Worm (Caenorhabditis elegans): Measurements from ENCODE around the gene M01H9.4.

Gene M01H9.4

DNA sequence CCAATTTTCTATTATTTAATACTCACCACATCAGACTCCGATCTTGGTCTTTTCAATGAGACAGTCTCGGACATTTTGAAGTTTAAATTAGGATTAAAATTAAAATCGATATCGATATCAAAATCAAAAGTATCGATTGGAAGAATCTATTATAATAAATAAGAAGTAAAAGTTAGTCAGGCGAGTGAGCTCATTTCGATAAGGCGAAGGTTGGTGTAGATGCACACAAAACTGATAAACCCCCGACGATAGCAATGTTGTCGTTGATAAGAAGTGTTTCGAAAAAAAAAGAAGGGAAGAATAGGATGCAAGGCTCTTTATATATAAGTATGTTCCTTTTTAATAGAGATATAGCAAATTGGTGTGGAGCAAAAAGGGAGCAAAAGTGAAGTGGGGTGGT lies at the start of gene M01H9.4:
TSS of gene M01H9.4 (minus strand) at position 379 of the 400 bp plus-strand sequence.
- TF ChIP-seq hnd-1 (tag; optimal IDR thresholded peaks at IDR 0.05) (no peak), tbx-37 (GFP tag; conservative IDR thresholded peaks at IDR 0.05) (no peak), hmbx-1 (tag; optimal IDR thresholded peaks at IDR 0.05) (no peak), flt-1 (GFP tag; IDR thresholded peaks at IDR 0.05) (no peak)

DNA sequence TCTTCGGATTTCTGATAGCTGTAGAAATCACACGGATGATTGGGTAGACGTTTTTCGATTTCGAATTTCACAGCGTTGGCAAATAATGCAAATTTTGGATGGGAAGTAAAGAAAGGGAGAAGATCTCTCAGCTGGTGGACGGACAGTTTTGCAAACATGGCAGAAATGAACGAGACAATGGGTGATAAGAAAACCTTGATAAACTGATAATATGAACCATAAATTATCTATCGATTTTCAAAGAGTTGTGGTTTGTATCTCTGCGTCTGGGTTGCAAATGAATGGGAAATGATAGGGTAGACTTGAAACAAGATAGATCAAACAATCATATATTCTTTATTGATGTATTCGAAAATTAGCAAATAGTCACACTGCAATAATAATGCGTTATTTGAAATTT lies 47.5 kb upstream of the M01H9.4 start, which contains the start of gene ZK185.3:
TSS of gene ZK185.3 (minus strand) at position 263 of the 400 bp plus-strand sequence.
- TF ChIP-seq tbx-37 (GFP tag; conservative IDR thresholded peaks at IDR 0.05) (no peak), F13C5.2 (tag; optimal IDR thresholded peaks at IDR 0.05) (no peak), scrt-1 (GFP tag; IDR thresholded peaks at IDR 0.05) (no peak), hmbx-1 (tag; optimal IDR thresholded peaks at IDR 0.05) (no peak), ceh-36 (tag; optimal IDR thresholded peaks at IDR 0.05) (no peak), ets-7 (tag; optimal IDR thresholded peaks at IDR 0.05) (no peak), sea-1 (GFP tag; conservative IDR thresholded peaks at IDR 0.05) (no peak), pes-1 (GFP tag; IDR thresholded peaks at IDR 0.05) (no peak)

ce11 chrIV:4526724-4527123 lies 44.0 kb upstream of the M01H9.4 start:
- TF ChIP-seq tra-4 (tag; optimal IDR thresholded peaks at IDR 0.05) (no peak), ceh-36 (tag; optimal IDR thresholded peaks at IDR 0.05) (peak; percentile 72)

ce11 chrIV:4526028-4526427 lies 43.3 kb upstream of the M01H9.4 start:
- TF ChIP-seq scrt-1 (GFP tag; IDR thresholded peaks at IDR 0.05): no peak

DNA sequence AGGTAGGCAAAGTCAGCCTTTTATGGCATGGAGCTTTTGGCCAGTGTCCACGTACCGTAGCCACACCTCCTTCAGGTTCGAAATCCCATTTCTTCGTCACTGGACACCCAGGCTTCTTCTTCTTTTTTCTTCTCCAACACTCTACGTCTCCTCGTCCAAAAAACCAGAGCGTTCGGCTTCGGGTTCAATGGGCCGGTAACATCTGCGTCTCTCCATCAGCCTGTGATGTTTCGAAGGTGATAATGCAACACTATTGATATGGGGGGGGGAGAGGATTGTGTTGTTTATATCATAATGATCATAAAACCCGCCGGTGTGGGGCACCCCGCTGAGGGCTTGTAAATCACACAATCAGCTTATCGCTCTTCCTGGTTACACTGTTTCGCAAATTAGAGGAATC lies 42.2 kb upstream of the M01H9.4 start, which contains the start of gene ZK180.6:
TSS of gene ZK180.6 (minus strand) at position 101 of the 400 bp plus-strand sequence.
- TF ChIP-seq hnd-1 (tag; optimal IDR thresholded peaks at IDR 0.05) (no peak), hmbx-1 (tag; optimal IDR thresholded peaks at IDR 0.05) (no peak), F13C5.2 (tag; optimal IDR thresholded peaks at IDR 0.05) (no peak), scrt-1 (GFP tag; IDR thresholded peaks at IDR 0.05) (no peak), hmg-4 (GFP tag; optimal IDR thresholded peaks at IDR 0.05) (no peak), ceh-36 (tag; optimal IDR thresholded peaks at IDR 0.05) (no peak), ets-7 (tag; optimal IDR thresholded peaks at IDR 0.05) (no peak), B0310.2 (tag; optimal IDR thresholded peaks at IDR 0.05) (no peak), tbx-37 (GFP tag; conservative IDR thresholded peaks at IDR 0.05) (no peak), tra-4 (tag; optimal IDR thresholded peaks at IDR 0.05) (no peak), aly-1 (tag; optimal IDR thresholded peaks at IDR 0.05) (no peak), ama-1 (optimal IDR thresholded peaks at IDR 0.05) (no peak), tbx-11 (GFP tag; IDR thresholded peaks at IDR 0.05) (no peak), ceh-13 (GFP tag; optimal IDR thresholded peaks at IDR 0.05) (no peak), sea-1 (GFP tag; conservative IDR thresholded peaks at IDR 0.05) (no peak), pes-1 (GFP tag; IDR thresholded peaks at IDR 0.05) (no peak)

- no peak for TF ChIP-seq F13C5.2 (tag; optimal IDR thresholded peaks at IDR 0.05)
- TF ChIP-seq hmg-4 (GFP tag; optimal IDR thresholded peaks at IDR 0.05): no peak
- no peak for TF ChIP-seq pes-1 (GFP tag; IDR thresholded peaks at IDR 0.05)
- no peak for TF ChIP-seq aly-1 (tag; optimal IDR thresholded peaks at IDR 0.05)
- no peak for TF ChIP-seq ceh-36 (tag; optimal IDR thresholded peaks at IDR 0.05)
- TF ChIP-seq scrt-1 (GFP tag; IDR thresholded peaks at IDR 0.05): no peak
Measured at ce11 chrIV:4523461-4523860, 40.8 kb upstream of the M01H9.4 start.

DNA sequence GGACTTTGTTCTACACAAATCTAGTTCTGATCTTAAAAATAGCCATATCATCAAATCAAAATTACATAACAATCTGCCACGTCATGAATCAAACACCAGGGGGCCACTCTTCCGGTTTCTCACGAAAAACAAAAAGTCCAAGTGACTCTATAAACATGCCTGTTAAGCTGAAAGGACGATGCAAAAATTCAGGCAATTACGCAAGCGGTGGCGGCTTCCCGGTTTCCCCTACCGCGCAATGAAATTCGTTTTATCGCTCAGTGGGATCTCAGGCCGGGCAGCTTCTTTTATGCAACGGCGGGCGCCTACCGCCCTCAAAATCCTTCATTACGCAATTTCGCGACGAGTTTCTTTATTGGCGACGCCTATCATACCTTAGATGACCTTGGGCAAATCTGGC lies 37.0 kb upstream of the M01H9.4 start:
- no peak for TF ChIP-seq sea-1 (GFP tag; conservative IDR thresholded peaks at IDR 0.05)
- no peak for TF ChIP-seq flt-1 (GFP tag; IDR thresholded peaks at IDR 0.05)
- no peak for TF ChIP-seq hmbx-1 (tag; optimal IDR thresholded peaks at IDR 0.05)

DNA sequence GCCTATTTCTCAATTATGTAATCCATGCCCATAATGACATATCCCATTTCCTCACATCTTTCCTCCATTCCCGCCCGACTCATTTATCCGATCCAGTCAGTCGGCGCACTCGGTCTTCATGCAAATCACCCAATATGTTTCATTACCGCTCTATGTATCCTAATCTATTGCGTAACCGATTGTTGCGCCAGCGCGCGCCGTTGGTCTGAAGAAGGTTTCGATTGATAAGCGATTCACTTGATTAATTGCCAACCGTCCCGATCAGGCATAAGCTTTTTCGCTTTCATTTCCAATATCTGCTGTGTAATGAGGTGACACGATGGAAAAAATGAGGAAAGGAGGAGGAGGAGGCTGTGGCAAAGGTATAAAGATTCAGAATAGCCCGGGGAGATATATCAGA lies 35.4 kb upstream of the M01H9.4 start:
- no peak for TF ChIP-seq aly-1 (tag; optimal IDR thresholded peaks at IDR 0.05)
- no peak for TF ChIP-seq B0310.2 (tag; optimal IDR thresholded peaks at IDR 0.05)
- TF ChIP-seq tra-4 (tag; optimal IDR thresholded peaks at IDR 0.05): no peak
- TF ChIP-seq sea-1 (GFP tag; conservative IDR thresholded peaks at IDR 0.05): no peak
- TF ChIP-seq ets-7 (tag; optimal IDR thresholded peaks at IDR 0.05): no peak
- no peak for TF ChIP-seq F13C5.2 (tag; optimal IDR thresholded peaks at IDR 0.05)
- TF ChIP-seq hmg-4 (GFP tag; optimal IDR thresholded peaks at IDR 0.05): peak; percentile 10
- TF ChIP-seq tbx-11 (GFP tag; IDR thresholded peaks at IDR 0.05): no peak

- no peak for TF ChIP-seq hnd-1 (tag; optimal IDR thresholded peaks at IDR 0.05)
- TF ChIP-seq sea-1 (GFP tag; conservative IDR thresholded peaks at IDR 0.05): no peak
Measured at ce11 chrIV:4517066-4517465, 34.4 kb upstream of the M01H9.4 start, which contains the start of gene ZK180.5. Gene ZK180.5, minus strand, starts transcription at chrIV:4517166.

DNA sequence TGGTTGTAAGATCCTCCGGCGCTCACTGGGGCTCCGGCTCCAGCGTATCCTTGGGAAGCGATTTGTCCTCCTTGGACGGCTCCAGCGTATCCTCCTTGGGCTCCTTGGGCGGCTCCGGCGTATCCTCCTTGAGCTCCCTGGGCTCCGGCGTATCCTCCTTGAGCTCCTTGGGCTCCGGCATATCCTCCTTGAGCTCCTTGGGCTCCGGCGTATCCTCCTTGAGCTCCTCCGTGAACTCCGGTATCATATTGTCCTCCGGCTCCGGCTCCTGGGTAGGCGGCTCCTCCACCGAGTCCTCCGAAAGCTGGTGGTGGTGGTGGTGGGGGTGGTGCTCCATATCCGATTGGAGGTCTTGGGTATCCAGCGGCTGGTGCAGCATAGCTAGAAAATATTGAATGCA lies 33.8 kb upstream of the M01H9.4 start:
- TF ChIP-seq ama-1 (optimal IDR thresholded peaks at IDR 0.05): no peak
- TF ChIP-seq hnd-1 (tag; optimal IDR thresholded peaks at IDR 0.05): no peak
- no peak for TF ChIP-seq ceh-36 (tag; optimal IDR thresholded peaks at IDR 0.05)
- TF ChIP-seq ets-7 (tag; optimal IDR thresholded peaks at IDR 0.05): no peak
- no peak for TF ChIP-seq aly-1 (tag; optimal IDR thresholded peaks at IDR 0.05)
- TF ChIP-seq ceh-13 (GFP tag; optimal IDR thresholded peaks at IDR 0.05): no peak
- TF ChIP-seq tbx-11 (GFP tag; IDR thresholded peaks at IDR 0.05): no peak
- TF ChIP-seq scrt-1 (GFP tag; IDR thresholded peaks at IDR 0.05): no peak
- no peak for TF ChIP-seq hmg-4 (GFP tag; optimal IDR thresholded peaks at IDR 0.05)
- no peak for TF ChIP-seq flt-1 (GFP tag; IDR thresholded peaks at IDR 0.05)
- TF ChIP-seq tbx-37 (GFP tag; conservative IDR thresholded peaks at IDR 0.05): no peak
- TF ChIP-seq hmbx-1 (tag; optimal IDR thresholded peaks at IDR 0.05): no peak
